Worm (Caenorhabditis elegans): Measurements from ENCODE around the gene F16B4.5.

ce11 chrV:1541786-1542185, 46.4 kb upstream of the F16B4.5 start, which contains the start of gene oac-31:
- TF ChIP-seq hlh-12 (tag; optimal IDR thresholded peaks at IDR 0.05) (no peak), zfh-2 (GFP tag; conservative IDR thresholded peaks at IDR 0.05) (no peak), Y79H2A.3 (GFP tag; conservative IDR thresholded peaks at IDR 0.05) (no peak), egl-18 (GFP tag; IDR thresholded peaks at IDR 0.05) (no peak), akir-1 (GFP tag; optimal IDR thresholded peaks at IDR 0.05) (no peak), snpc-4 (GFP tag; optimal IDR thresholded peaks at IDR 0.05) (no peak), snpc-4 (tag; optimal IDR thresholded peaks at IDR 0.05) (no peak), efl-1 (GFP tag; optimal IDR thresholded peaks at IDR 0.05) (no peak), pbrm-1 (GFP tag; IDR thresholded peaks at IDR 0.05) (no peak), unc-130 (GFP tag; optimal IDR thresholded peaks at IDR 0.05) (no peak), dox-1 (GFP tag; IDR thresholded peaks at IDR 0.05) (no peak), snpc-1.1 (tag; optimal IDR thresholded peaks at IDR 0.05; ENCODE audit: insufficient read depth) (no peak), B0019.2 (GFP tag; conservative IDR thresholded peaks at IDR 0.05) (no peak), nfya-2 (GFP tag; IDR thresholded peaks at IDR 0.05) (no peak)

Data from whole organism, young adult.